Worm (Caenorhabditis elegans): ENCODE measurements around the gene T07A5.7.
A peak's percentile ranks its signal among the peaks of the same experiment; 100 is the strongest.

T07A5.7 gene

ce11 chrIII:10333961-10334542, 23.1 kb upstream of the T07A5.7 start, which contains the start of the genes jmjd-4 and mev-1 (continued):
- TF ChIP-seq T26A8.4 (GFP tag; IDR thresholded peaks at IDR 0.05) = peak; percentile 93
- no peak for TF ChIP-seq ceh-28 (tag; optimal IDR thresholded peaks at IDR 0.05)
- peak; percentile 76; the same call in 1 of the 2 replicates for TF ChIP-seq pha-4 (GFP tag; IDR thresholded peaks at IDR 0.05)
- TF ChIP-seq pha-4 (tag; optimal IDR thresholded peaks at IDR 0.05) = no peak
- no peak for TF ChIP-seq aly-2 (tag; optimal IDR thresholded peaks at IDR 0.05)
- TF ChIP-seq arid-1 (GFP tag; conservative IDR thresholded peaks at IDR 0.05) = peak; percentile 80; the same call in 1 of the 2 replicates
- TF ChIP-seq tag-97 (GFP tag; IDR thresholded peaks at IDR 0.05) = no peak
- TF ChIP-seq lin-13 (GFP tag; optimal IDR thresholded peaks at IDR 0.05) = peak; percentile 86
- TF ChIP-seq Y48G9A.11 (GFP tag; IDR thresholded peaks at IDR 0.05) = no peak
- peak in 1 of 2 experiments; percentile 55 for TF ChIP-seq daf-16 (GFP tag; optimal IDR thresholded peaks at IDR 0.05)
- peak; percentile 84 for TF ChIP-seq daf-16 (tag; optimal IDR thresholded peaks at IDR 0.05)
- TF ChIP-seq hlh-11 (tag; optimal IDR thresholded peaks at IDR 0.05) = peak; percentile 90
- no peak for TF ChIP-seq nhr-111 (GFP tag; optimal IDR thresholded peaks at IDR 0.05)
- TF ChIP-seq dmd-8 (GFP tag; IDR thresholded peaks at IDR 0.05) = no peak
- TF ChIP-seq daf-19 (GFP tag; conservative IDR thresholded peaks at IDR 0.05) = 0 out of 2 replicates have a peak, but pooled peaks have one; percentile 67
- TF ChIP-seq egl-27 (tag; optimal IDR thresholded peaks at IDR 0.05) = no peak
- TF ChIP-seq mes-2 (tag; optimal IDR thresholded peaks at IDR 0.05; ENCODE audit: poor library complexity, severe bottlenecking) = peak; percentile 86

ce11 chrIII:10332560-10332959, 21.6 kb upstream of the T07A5.7 start, which contains the start of gene T07C4.12:
TSS of gene T07C4.12 (minus strand) at chrIII:10332660.
- TF ChIP-seq unc-39 (tag; optimal IDR thresholded peaks at IDR 0.05) (no peak), unc-62 (GFP tag; optimal IDR thresholded peaks at IDR 0.05 in 1 of 2) (no peak), unc-62 (tag; optimal IDR thresholded peaks at IDR 0.05) (no peak)

- TF ChIP-seq ceh-20 (GFP tag; IDR thresholded peaks at IDR 0.05) = no peak
- no peak for TF ChIP-seq F37D6.2 (tag; optimal IDR thresholded peaks at IDR 0.05)
- TF ChIP-seq aly-2 (tag; optimal IDR thresholded peaks at IDR 0.05) = no peak
- peak; percentile 15 for TF ChIP-seq nhr-6 (tag; optimal IDR thresholded peaks at IDR 0.05)
- TF ChIP-seq mep-1 (tag; optimal IDR thresholded peaks at IDR 0.05) = peak; percentile 1
- no peak for TF ChIP-seq snpc-1.2 (GFP tag; IDR thresholded peaks at IDR 0.05)
- TF ChIP-seq daf-12 (tag; optimal IDR thresholded peaks at IDR 0.05) = no peak
- no peak for TF ChIP-seq mxl-2 (GFP tag; conservative IDR thresholded peaks at IDR 0.05)
- peak; percentile 17; the same call in 1 of the 2 replicates for TF ChIP-seq mdt-29 (GFP tag; IDR thresholded peaks at IDR 0.05)
- no peak for TF ChIP-seq dmd-8 (GFP tag; IDR thresholded peaks at IDR 0.05)
- peak; percentile 31 for TF ChIP-seq aha-1 (tag)
- no peak for TF ChIP-seq daf-16 (GFP tag; optimal IDR thresholded peaks at IDR 0.05)
- TF ChIP-seq daf-16 (tag; optimal IDR thresholded peaks at IDR 0.05) = peak; percentile 59
- no peak for TF ChIP-seq fkh-10 (GFP tag; optimal IDR thresholded peaks at IDR 0.05)
- no peak for TF ChIP-seq lin-1 (GFP tag; IDR thresholded peaks at IDR 0.05)
- TF ChIP-seq egl-43 (GFP tag; IDR thresholded peaks at IDR 0.05) = no peak
- TF ChIP-seq lin-15B (tag; optimal IDR thresholded peaks at IDR 0.05) = no peak
- no peak for TF ChIP-seq nhr-102 (tag; optimal IDR thresholded peaks at IDR 0.05)
- peak; percentile 29 for TF ChIP-seq hlh-11 (tag; optimal IDR thresholded peaks at IDR 0.05)
- TF ChIP-seq lin-38 (GFP tag; IDR thresholded peaks at IDR 0.05) = no peak
- no peak for TF ChIP-seq unc-39 (tag; optimal IDR thresholded peaks at IDR 0.05)
- no peak for TF ChIP-seq nhr-237 (tag; optimal IDR thresholded peaks at IDR 0.05)
- TF ChIP-seq F26F4.8 (GFP tag; conservative IDR thresholded peaks at IDR 0.05) = no peak
- peak; percentile 42 for TF ChIP-seq ama-1 (optimal IDR thresholded peaks at IDR 0.05)
- no peak for TF ChIP-seq T26A8.4 (GFP tag; IDR thresholded peaks at IDR 0.05)
- no peak for TF ChIP-seq spr-3 (GFP tag; optimal IDR thresholded peaks at IDR 0.05)
- no peak for TF ChIP-seq attf-4 (tag; optimal IDR thresholded peaks at IDR 0.05)
- TF ChIP-seq daf-8 (GFP tag; IDR thresholded peaks at IDR 0.05) = no peak
- no peak for TF ChIP-seq zip-11 (GFP tag; IDR thresholded peaks at IDR 0.05)
- TF ChIP-seq nhr-77 (tag; optimal IDR thresholded peaks at IDR 0.05) = no peak
- no peak for TF ChIP-seq nhr-28 (tag; optimal IDR thresholded peaks at IDR 0.05)
- TF ChIP-seq zip-2 (tag; optimal IDR thresholded peaks at IDR 0.05) = no peak
- no peak for TF ChIP-seq ces-1 (GFP tag; optimal IDR thresholded peaks at IDR 0.05)
- no peak for TF ChIP-seq skn-1 (tag; optimal IDR thresholded peaks at IDR 0.05)
- no peak for TF ChIP-seq madf-5 (GFP tag; IDR thresholded peaks at IDR 0.05)
- TF ChIP-seq madf-9 (GFP tag; conservative IDR thresholded peaks at IDR 0.05) = no peak
Measured at ce11 chrIII:10331232-10331631, 20.3 kb upstream of the T07A5.7 start.
